Fruit fly (Drosophila melanogaster) whole organism, embryonic: ENCODE results near the gene RpS3.
A peak's percentile ranks its signal among the peaks of the same experiment; 100 is the strongest.

ENCODE experiments used
- Atf-2 ChIP-seq: fragments of 200-800 bp; sonication (Bioruptor generic); optimal IDR thresholded peaks from 2 replicates; lab custom pipeline; 2016; ENCODE audit warnings: missing biosample characterization, missing genetic modification characterization
- Awh ChIP-seq: fragments of 200-800 bp; sonication (Bioruptor generic); IDR thresholded peaks from 2 replicates; pipeline ENCODE4, ENCODE4 v1.3.6; 2022; ENCODE audit warnings: missing biosample characterization, missing genetic modification characterization
- CG10959 ChIP-seq: fragments of 200-800 bp; sonication (Bioruptor generic); IDR thresholded peaks from 2 replicates; pipeline ENCODE4 v1.3.6; 2022; ENCODE audit warnings: missing biosample characterization, missing genetic modification characterization
- CG12391 ChIP-seq: fragments of 200-800 bp; sonication (Bioruptor generic); optimal IDR thresholded peaks from 3 replicates; lab custom pipeline; 2018; ENCODE audit warnings: missing biosample characterization, mild to moderate bottlenecking, missing genetic modification characterization, moderate library complexity
- CG12942 ChIP-seq: fragments of 200-800 bp; sonication (Bioruptor generic); optimal IDR thresholded peaks from 3 replicates; lab custom pipeline; 2016; ENCODE audit warnings: missing biosample characterization, missing genetic modification characterization
- CG14441 ChIP-seq: fragments of 200-800 bp; sonication (Bioruptor generic); IDR thresholded peaks from 2 replicates; pipeline ENCODE4 v1.3.6; 2022; ENCODE audit warnings: missing biosample characterization, missing genetic modification characterization
- CG15514 ChIP-seq: fragments of 200-800 bp; sonication (Bioruptor generic); optimal IDR thresholded peaks from 3 replicates; lab custom pipeline; 2017; ENCODE audit warnings: missing biosample characterization, missing genetic modification characterization, mild to moderate bottlenecking, moderate library complexity, missing genetic modification reagents
- CG1603 ChIP-seq: fragments of 200-800 bp; sonication (Bioruptor generic); optimal IDR thresholded peaks from 2 replicates; lab custom pipeline; 2019; ENCODE audit warnings: missing biosample characterization, mild to moderate bottlenecking, missing genetic modification characterization, moderate library complexity
- CG17361 ChIP-seq: fragments of 200-800 bp; sonication (Bioruptor generic); IDR thresholded peaks from 3 replicates; pipeline ENCODE4 v1.3.6; 2022; ENCODE audit warnings: missing biosample characterization, missing genetic modification characterization
- CG17385 ChIP-seq: fragments of 200-800 bp; sonication (Bioruptor generic); optimal IDR thresholded peaks from 3 replicates; lab custom pipeline; 2018; ENCODE audit warnings: missing biosample characterization, mild to moderate bottlenecking, missing genetic modification characterization
- CG2678 ChIP-seq: fragments of 200-800 bp; sonication (Bioruptor generic); optimal IDR thresholded peaks from 3 replicates; lab custom pipeline; 2019; ENCODE audit warnings: missing biosample characterization, mild to moderate bottlenecking, missing genetic modification characterization, moderate library complexity
- CG2712 ChIP-seq: fragments of 200-800 bp; optimal IDR thresholded peaks from 3 replicates; lab custom pipeline; 2019; ENCODE audit warnings: missing biosample characterization, mild to moderate bottlenecking, missing genetic modification characterization, moderate library complexity
- CG31224 ChIP-seq: fragments of 200-800 bp; sonication (Bioruptor generic); IDR thresholded peaks from 2 replicates; pipeline ENCODE4 v1.3.6; 2022; ENCODE audit warnings: missing biosample characterization, missing genetic modification characterization
- CG31365 ChIP-seq: fragments of 200-800 bp; sonication (Bioruptor generic); optimal IDR thresholded peaks from 2 replicates; lab custom pipeline; 2018; ENCODE audit warnings: missing biosample characterization, mild to moderate bottlenecking, missing genetic modification characterization
- CG4820 ChIP-seq: fragments of 200-800 bp; sonication (Bioruptor generic); optimal IDR thresholded peaks from 3 replicates; lab custom pipeline; 2016; ENCODE audit warnings: missing biosample characterization, missing genetic modification characterization
- CG6272 ChIP-seq: fragments of 200-800 bp; sonication (Bioruptor generic); IDR thresholded peaks from 2 replicates; pipeline ENCODE4 v1.3.6; 2022; ENCODE audit warnings: missing biosample characterization, missing genetic modification characterization
- CG6854 ChIP-seq: fragments of 200-800 bp; sonication (Bioruptor generic); optimal IDR thresholded peaks from 3 replicates; lab custom pipeline; 2017; ENCODE audit warnings: missing biosample characterization, mild to moderate bottlenecking, missing genetic modification characterization
- CG7786 ChIP-seq: fragments of 200-800 bp; sonication (Bioruptor generic); optimal IDR thresholded peaks from 2 replicates; lab custom pipeline; 2016; ENCODE audit warnings: missing biosample characterization, missing genetic modification characterization
- CG7839 ChIP-seq: fragments of 200-800 bp; sonication (Bioruptor generic); optimal IDR thresholded peaks from 3 replicates; lab custom pipeline; 2018; ENCODE audit warnings: missing biosample characterization, mild to moderate bottlenecking, missing genetic modification characterization, moderate library complexity
- Chrac-16 ChIP-seq: fragments of 200-800 bp; sonication (Bioruptor generic); optimal IDR thresholded peaks from 3 replicates; lab custom pipeline; 2016; ENCODE audit warnings: missing biosample characterization, missing genetic modification characterization
- CoRest ChIP-seq: fragments of 200-800 bp; sonication (Bioruptor generic); optimal IDR thresholded peaks from 3 replicates; lab custom pipeline; 2018; ENCODE audit warnings: missing biosample characterization, mild to moderate bottlenecking, missing genetic modification characterization, moderate library complexity
- D19A ChIP-seq: fragments of 200-800 bp; optimal IDR thresholded peaks from 3 replicates; lab custom pipeline; 2019; ENCODE audit warnings: missing biosample characterization, mild to moderate bottlenecking, missing genetic modification characterization, moderate library complexity
- Doc3 ChIP-seq: fragments of 200-800 bp; sonication (Bioruptor generic); IDR thresholded peaks from 3 replicates; pipeline ENCODE4 v1.3.6; 2022; ENCODE audit warnings: missing biosample characterization, missing genetic modification characterization; ENCODE audit not compliant: partially characterized antibody
- Fer2 ChIP-seq: fragments of 200-800 bp; sonication (Bioruptor generic); optimal IDR thresholded peaks from 2 replicates; lab custom pipeline; 2018; ENCODE audit warnings: missing biosample characterization, mild to moderate bottlenecking, missing genetic modification characterization, moderate library complexity
- Gug ChIP-seq: fragments of 200-800 bp; sonication (Bioruptor generic); IDR thresholded peaks from 4 replicates; pipeline ENCODE4 v1.3.6; 2022; ENCODE audit warnings: missing biosample characterization, missing genetic modification characterization
- Hey ChIP-seq: fragments of 200-800 bp; sonication (Bioruptor generic); optimal IDR thresholded peaks from 3 replicates; lab custom pipeline; 2018; ENCODE audit warnings: missing biosample characterization, mild to moderate bottlenecking, missing genetic modification characterization
- Hr51 ChIP-seq, 2 experiments: fragments of 200-800 bp; sonication (Bioruptor generic); optimal IDR thresholded peaks; 2 replicates in 1 of 2; 3 replicates in 1 of 2; lab custom pipeline; 2016 to 2018; ENCODE audit warnings: missing biosample characterization in 2 of 2, missing genetic modification characterization in 2 of 2, mild to moderate bottlenecking in 1 of 2, moderate library complexity in 1 of 2
- Opbp ChIP-seq: fragments of 200-800 bp; sonication (Bioruptor generic); IDR thresholded peaks from 3 replicates; pipeline ENCODE4 v1.3.6; 2022; ENCODE audit warnings: missing biosample characterization, missing genetic modification characterization; ENCODE audit not compliant: partially characterized antibody
- Sox100B ChIP-seq: fragments of 200-800 bp; sonication (Bioruptor generic); optimal IDR thresholded peaks from 3 replicates; lab custom pipeline; 2018; ENCODE audit warnings: missing biosample characterization, mild to moderate bottlenecking, missing genetic modification characterization
- Sry-β ChIP-seq: fragments of 200-800 bp; sonication (Bioruptor generic); optimal IDR thresholded peaks from 2 replicates; lab custom pipeline; 2018; ENCODE audit warnings: missing biosample characterization, mild to moderate bottlenecking, missing genetic modification characterization, moderate library complexity
- YL-1 ChIP-seq: fragments of 200-800 bp; sonication (Bioruptor generic); optimal IDR thresholded peaks from 3 replicates; lab custom pipeline; 2017; ENCODE audit warnings: missing biosample characterization, mild to moderate bottlenecking, missing genetic modification characterization
- abd-A ChIP-seq: fragments of 200-800 bp; sonication (Bioruptor generic); optimal IDR thresholded peaks from 3 replicates; lab custom pipeline; 2019; ENCODE audit warnings: missing biosample characterization, mild to moderate bottlenecking, missing genetic modification characterization, moderate library complexity
- ash1 ChIP-seq: fragments of 200-800 bp; sonication (Bioruptor generic); optimal IDR thresholded peaks from 2 replicates; lab custom pipeline; 2018; ENCODE audit warnings: missing biosample characterization, mild to moderate bottlenecking, missing genetic modification characterization
- az2 ChIP-seq: fragments of 200-800 bp; sonication (Bioruptor generic); optimal IDR thresholded peaks from 3 replicates; lab custom pipeline; 2016; ENCODE audit warnings: missing biosample characterization, missing genetic modification characterization
- chinmo ChIP-seq: fragments of 200-800 bp; sonication (Bioruptor generic); IDR thresholded peaks from 4 replicates; pipeline ENCODE4 v1.3.6; 2022; ENCODE audit warnings: missing biosample characterization, missing genetic modification characterization; ENCODE audit not compliant: partially characterized antibody
- dysf ChIP-seq: fragments of 200-800 bp; sonication (Bioruptor generic); IDR thresholded peaks from 3 replicates; pipeline ENCODE4 v1.3.6; 2022; ENCODE audit warnings: missing biosample characterization, missing genetic modification characterization
- en ChIP-seq: fragments of 200-800 bp; sonication (Bioruptor generic); optimal IDR thresholded peaks from 2 replicates; lab custom pipeline; 2016; ENCODE audit warnings: missing biosample characterization, missing genetic modification characterization
- gcm ChIP-seq: fragments of 200-800 bp; sonication (Bioruptor generic); optimal IDR thresholded peaks from 2 replicates; lab custom pipeline; 2019; ENCODE audit warnings: missing biosample characterization, mild to moderate bottlenecking, missing genetic modification characterization, moderate library complexity
- grau ChIP-seq: fragments of 200-800 bp; optimal IDR thresholded peaks from 3 replicates; lab custom pipeline; 2019; ENCODE audit warnings: missing biosample characterization, mild to moderate bottlenecking, missing genetic modification characterization, moderate library complexity
- gsb-n ChIP-seq: fragments of 200-800 bp; sonication (Bioruptor generic); optimal IDR thresholded peaks from 3 replicates; lab custom pipeline; 2018; ENCODE audit warnings: missing biosample characterization, mild to moderate bottlenecking, missing genetic modification characterization
- lola ChIP-seq, 3 experiments: fragments of >200 bp in 2 of 3; fragments of 200-800 bp in 1 of 3; sonication (Bioruptor generic) in 1 of 3; optimal IDR thresholded peaks; 2 replicates each; lab custom pipeline; 2017 to 2019; ENCODE audit warnings: missing biosample characterization in 3 of 3, missing genetic modification characterization in 3 of 3, mild to moderate bottlenecking in 1 of 3, moderate library complexity in 1 of 3
- nerfin-2 ChIP-seq: fragments of 200-800 bp; sonication (Bioruptor generic); IDR thresholded peaks from 2 replicates; pipeline ENCODE4 v1.3.6; 2022; ENCODE audit warnings: missing biosample characterization, missing genetic modification characterization; ENCODE audit not compliant: partially characterized antibody
- oc ChIP-seq: fragments of 200-800 bp; sonication (Bioruptor generic); optimal IDR thresholded peaks from 2 replicates; lab custom pipeline; 2018; ENCODE audit warnings: missing biosample characterization, mild to moderate bottlenecking, missing genetic modification characterization, moderate library complexity
- pb ChIP-seq: fragments of 200-800 bp; sonication (Bioruptor generic); optimal IDR thresholded peaks from 3 replicates; lab custom pipeline; 2016; ENCODE audit warnings: missing biosample characterization, missing genetic modification characterization
- run ChIP-seq: fragments of 200-800 bp; sonication (Bioruptor generic); optimal IDR thresholded peaks from 3 replicates; lab custom pipeline; 2018; ENCODE audit warnings: missing biosample characterization, mild to moderate bottlenecking, missing genetic modification characterization
- trem ChIP-seq: fragments of 200-800 bp; optimal IDR thresholded peaks from 3 replicates; lab custom pipeline; 2019; ENCODE audit warnings: missing biosample characterization, mild to moderate bottlenecking, missing genetic modification characterization, moderate library complexity
- vvl ChIP-seq: fragments of 200-800 bp; sonication (Bioruptor generic); IDR thresholded peaks from 2 replicates; pipeline ENCODE4 v1.3.6; 2022; ENCODE audit warnings: missing biosample characterization, missing genetic modification characterization
- wor ChIP-seq: fragments of 200-800 bp; sonication (Bioruptor generic); IDR thresholded peaks from 2 replicates; pipeline ENCODE4 v1.3.6; 2022; ENCODE audit warnings: missing biosample characterization, missing genetic modification characterization

Gene RpS3

DNA sequence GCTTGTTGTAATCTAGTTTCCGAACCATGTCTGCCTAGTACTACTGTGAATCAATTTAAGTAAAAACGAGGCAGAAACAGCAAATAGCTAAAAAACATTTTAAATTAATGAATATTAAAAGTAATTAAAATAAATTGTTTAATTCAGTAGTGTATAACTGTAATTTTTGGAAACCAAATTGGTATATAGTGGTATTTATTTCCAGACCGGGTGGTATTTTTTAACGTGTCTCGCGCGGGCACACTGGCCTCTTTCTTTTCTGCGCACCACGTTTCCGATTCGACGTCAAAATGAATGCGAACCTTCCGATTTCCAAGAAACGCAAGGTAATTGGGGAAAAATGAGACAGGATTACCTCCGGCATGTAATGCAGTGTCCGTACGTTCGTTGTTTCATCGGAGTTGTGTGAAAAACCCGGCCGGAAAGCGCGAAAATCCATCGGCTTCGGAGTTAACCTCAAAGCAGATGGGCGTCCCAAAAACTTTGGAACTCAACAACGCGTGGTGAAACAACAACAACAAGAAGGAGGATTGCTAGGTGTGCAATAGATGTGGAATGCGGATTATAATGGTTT is at the start of gene RpS3 (continued):
- TF ChIP-seq CG1603 (tag; lab: Kevin White, UChicago) = peak; percentile 12
- no peak for TF ChIP-seq CG4820 (GFP tag; lab: Kevin White, UChicago)
- TF ChIP-seq en (GFP tag; lab: Kevin White, UChicago) = no peak
- TF ChIP-seq CG15514 (GFP tag; lab: Kevin White, UChicago) = peak; percentile 64
- TF ChIP-seq CG17385 (GFP tag; lab: Kevin White, UChicago) = peak; percentile 48
- no peak for TF ChIP-seq Chrac-16 (GFP tag; lab: Kevin White, UChicago)
- TF ChIP-seq Doc3 = no peak
- peak; percentile 77 for TF ChIP-seq trem (tag; lab: Kevin White, UChicago)
- peak; percentile 99 for TF ChIP-seq YL-1 (GFP tag; lab: Kevin White, UChicago)
- no peak for TF ChIP-seq CG31224 (GFP tag; lab: Robert Waterston, UW)
- no peak for TF ChIP-seq Hey (tag; lab: Kevin White, UChicago)
- TF ChIP-seq Gug = no peak
- TF ChIP-seq CG14441 (GFP tag; lab: Robert Waterston, UW) = no peak
- TF ChIP-seq CG31365 (tag; lab: Kevin White, UChicago) = no peak
- no peak for TF ChIP-seq Sox100B (GFP tag; lab: Kevin White, UChicago)
- TF ChIP-seq lola (GFP tag; optimal IDR thresholded peaks at IDR 0.05; lab: Kevin White, UChicago) = peak in 1 of 3 experiments; percentile 24
- TF ChIP-seq CG6272 (GFP tag; lab: Robert Waterston, UW) = no peak
- TF ChIP-seq nerfin-2 (GFP tag; lab: Robert Waterston, UW) = no peak
- TF ChIP-seq run (tag; lab: Kevin White, UChicago) = no peak
- TF ChIP-seq CG10959 (GFP tag; lab: Robert Waterston, UW) = no peak
- TF ChIP-seq CG12942 (GFP tag; lab: Kevin White, UChicago) = no peak
- TF ChIP-seq wor (GFP tag; lab: Robert Waterston, UW) = no peak
- no peak for TF ChIP-seq pb (GFP tag; lab: Kevin White, UChicago)
- peak; percentile 23 for TF ChIP-seq CG6854 (GFP tag; lab: Kevin White, UChicago)
- peak; percentile 50 for TF ChIP-seq CoRest (tag; lab: Kevin White, UChicago)
- no peak for TF ChIP-seq Sry-β (GFP tag; lab: Kevin White, UChicago)
- no peak for TF ChIP-seq Fer2 (tag; lab: Kevin White, UChicago)

DNA sequence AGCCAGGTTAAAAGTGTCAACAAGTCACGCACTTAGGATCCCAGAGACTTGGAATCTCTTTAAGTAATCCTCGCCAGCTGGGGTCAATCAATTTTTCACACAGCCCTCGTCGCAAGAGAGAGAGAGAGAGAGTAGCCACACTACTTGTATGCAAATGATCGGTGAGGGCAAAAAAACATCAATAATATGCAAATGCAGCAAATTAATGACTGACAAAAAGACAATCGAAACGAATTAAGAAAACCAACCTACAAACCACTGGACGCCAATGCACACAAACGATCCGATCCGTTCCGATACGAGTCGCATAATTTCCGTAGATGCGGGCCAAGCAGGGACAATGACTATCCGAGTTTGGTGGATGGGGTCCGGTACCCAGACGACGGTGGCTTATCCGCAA is 48.9 kb upstream of the RpS3 start:
- TF ChIP-seq D19A (tag; lab: Kevin White, UChicago) (no peak), gsb-n (tag; lab: Kevin White, UChicago) (peak; percentile 56), chinmo (GFP tag; lab: Robert Waterston, UW) (0 out of 4 replicates have a peak, but pooled peaks have one; percentile 49), vvl (peak; percentile 93), Awh (GFP tag; lab: Robert Waterston, UW) (peak; percentile 93), gcm (peak; percentile 88), abd-A (peak; percentile 48), CG7786 (GFP tag; lab: Kevin White, UChicago) (no peak), oc (peak; percentile 19)

DNA sequence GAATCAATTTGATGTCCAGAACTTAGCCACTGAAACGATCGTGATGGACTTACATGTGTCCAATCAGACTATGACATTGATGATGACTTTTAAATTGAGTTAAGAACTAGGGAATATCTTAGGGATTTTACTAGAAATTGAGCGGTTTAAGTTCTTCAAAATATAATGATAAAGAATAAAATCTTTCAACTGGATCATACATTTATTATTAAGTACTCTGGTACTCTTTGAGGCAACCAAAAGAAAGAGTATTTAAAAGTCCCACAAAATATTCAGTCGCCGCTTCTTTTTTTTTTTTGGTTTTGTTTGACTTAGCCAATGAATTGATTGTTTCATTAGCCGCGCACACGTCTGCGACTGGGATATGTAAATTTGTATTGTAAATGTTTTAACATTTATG is 48.5 kb upstream of the RpS3 start:
- no peak for TF ChIP-seq Opbp
- peak; percentile 50; the same call in 1 of the 3 replicates for TF ChIP-seq CG17361 (GFP tag; lab: Robert Waterston, UW)
- TF ChIP-seq dysf = 0 out of 3 replicates have a peak, but pooled peaks have one; percentile 33
- no peak for TF ChIP-seq Atf-2 (GFP tag; lab: Kevin White, UChicago)
- TF ChIP-seq Hr51 (GFP tag; optimal IDR thresholded peaks at IDR 0.05; lab: Kevin White, UChicago) = peak in 1 of 2 experiments; percentile 48
- no peak for TF ChIP-seq ash1 (GFP tag; lab: Kevin White, UChicago)
- TF ChIP-seq CG12391 (tag; lab: Kevin White, UChicago) = peak; percentile 22
- peak; percentile 25 for TF ChIP-seq CG7839 (tag; lab: Kevin White, UChicago)
- peak; percentile 19 for TF ChIP-seq CoRest (tag; lab: Kevin White, UChicago)
- TF ChIP-seq az2 = peak; percentile 20
- TF ChIP-seq CG2678 = peak; percentile 17
- peak; percentile 14 for TF ChIP-seq grau (tag; lab: Kevin White, UChicago)
- peak; percentile 6 for TF ChIP-seq CG2712 (tag; lab: Kevin White, UChicago)
